Fruit fly (Drosophila melanogaster): Measurements from ENCODE around the gene CG33170.
A peak's percentile ranks its signal among the peaks of the same experiment; 100 is the strongest.

CG33170 gene

DNA sequence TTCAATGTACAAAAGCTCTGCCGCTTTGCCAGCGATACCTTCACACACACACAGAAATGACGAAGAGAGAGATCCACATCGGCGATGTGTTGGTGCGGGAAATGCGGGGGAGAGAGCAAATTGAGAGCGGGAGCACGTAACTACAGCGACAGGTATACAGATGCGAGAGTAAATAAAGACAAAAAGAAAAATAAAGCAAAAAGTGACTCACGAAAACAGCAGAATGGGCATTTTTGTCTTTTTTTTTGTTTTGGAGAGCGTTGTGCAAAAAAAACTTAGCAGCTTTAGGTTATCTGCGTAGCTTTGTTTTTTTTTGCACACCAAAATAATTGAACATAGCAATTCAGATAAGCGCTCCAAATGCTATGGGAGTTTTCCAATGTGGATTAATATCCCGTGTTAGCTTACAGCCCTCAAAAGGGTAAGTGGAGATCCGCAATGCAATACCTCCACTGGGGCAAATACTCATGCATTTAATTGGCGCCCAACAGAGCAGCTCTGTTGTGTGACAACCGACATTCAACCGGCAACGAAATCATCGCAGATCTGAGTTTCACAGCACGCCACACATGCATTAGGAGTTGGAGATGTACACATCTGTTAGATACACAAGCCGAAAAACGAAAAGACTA is 41.7 kb upstream of the CG33170 start (continued):
- TF ChIP-seq pan (optimal IDR thresholded peaks at IDR 0.05): no peak
- TF ChIP-seq OdsH (GFP tag; optimal IDR thresholded peaks at IDR 0.05): peak; percentile 65
- TF ChIP-seq Vsx2 (GFP tag; optimal IDR thresholded peaks at IDR 0.05; ENCODE audit: partially characterized antibody): peak; percentile 89
- peak; percentile 57 for TF ChIP-seq fru (GFP tag; optimal IDR thresholded peaks at IDR 0.05)
- TF ChIP-seq CG9705 (GFP tag; optimal IDR thresholded peaks at IDR 0.05): peak; percentile 83
- TF ChIP-seq Hnf4 (GFP tag; optimal IDR thresholded peaks at IDR 0.05): peak; percentile 87

DNA sequence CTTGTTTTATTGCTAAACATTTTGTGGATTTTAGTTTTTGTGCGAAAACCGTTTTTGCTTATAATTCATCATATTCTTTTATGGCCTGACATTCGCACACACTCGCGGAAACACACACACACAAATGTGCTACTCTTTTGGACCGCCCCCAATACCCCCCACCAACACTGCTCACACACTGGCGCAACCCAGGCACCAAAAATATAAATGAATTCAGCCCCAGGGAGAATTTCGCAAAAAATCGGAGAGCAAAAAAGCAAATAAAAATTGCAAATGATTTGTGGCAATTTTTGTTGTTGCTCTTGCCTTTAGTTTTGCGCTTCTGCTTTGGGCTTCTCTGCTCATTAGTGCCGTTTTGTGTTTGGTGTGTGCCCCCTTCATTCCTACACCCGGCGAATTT is 41.2 kb upstream of the CG33170 start:
- TF ChIP-seq Mio (GFP tag; optimal IDR thresholded peaks at IDR 0.05) (no peak), Dif (GFP tag; optimal IDR thresholded peaks at IDR 0.05; ENCODE audit: partially characterized antibody) (peak; percentile 28), dmrt93B (GFP tag; optimal IDR thresholded peaks at IDR 0.05) (no peak), Jra (GFP tag; optimal IDR thresholded peaks at IDR 0.05) (no peak), br (GFP tag; optimal IDR thresholded peaks at IDR 0.05) (no peak), Rel (GFP tag; optimal IDR thresholded peaks at IDR 0.05) (peak; percentile 32), Rel (tag; optimal IDR thresholded peaks at IDR 0.05) (no peak), sv (GFP tag; optimal IDR thresholded peaks at IDR 0.05) (no peak), jim (GFP tag; optimal IDR thresholded peaks at IDR 0.05) (peak; percentile 83), Myc (optimal IDR thresholded peaks at IDR 0.05) (no peak), sage (GFP tag; optimal IDR thresholded peaks at IDR 0.05) (no peak), foxo (GFP tag; optimal IDR thresholded peaks at IDR 0.05) (peak in 1 of 2 experiments; percentile 48), psq (GFP tag; optimal IDR thresholded peaks at IDR 0.05) (peak; percentile 68), N (GFP tag; optimal IDR thresholded peaks at IDR 0.05) (peak; percentile 5), h (GFP tag; optimal IDR thresholded peaks at IDR 0.05) (no peak), pan (optimal IDR thresholded peaks at IDR 0.05) (no peak), Hr78 (GFP tag; optimal IDR thresholded peaks at IDR 0.05) (no peak), Abd-B (GFP tag; optimal IDR thresholded peaks at IDR 0.05) (no peak), tai (GFP tag; optimal IDR thresholded peaks at IDR 0.05) (no peak), dl (GFP tag; optimal IDR thresholded peaks at IDR 0.05; ENCODE audit: insufficient read depth in 1 of 2, partially characterized antibody in 2 of 2) (peak in 1 of 2 experiments; percentile 33), Sp1 (GFP tag; optimal IDR thresholded peaks at IDR 0.05) (no peak), Vsx2 (GFP tag; optimal IDR thresholded peaks at IDR 0.05; ENCODE audit: partially characterized antibody) (peak; percentile 8), fru (GFP tag; optimal IDR thresholded peaks at IDR 0.05) (no peak), HLH106 (tag; optimal IDR thresholded peaks at IDR 0.05) (no peak), OdsH (GFP tag; optimal IDR thresholded peaks at IDR 0.05) (no peak), Dfd (GFP tag; optimal IDR thresholded peaks at IDR 0.05) (no peak), Hnf4 (GFP tag; optimal IDR thresholded peaks at IDR 0.05) (no peak)

DNA sequence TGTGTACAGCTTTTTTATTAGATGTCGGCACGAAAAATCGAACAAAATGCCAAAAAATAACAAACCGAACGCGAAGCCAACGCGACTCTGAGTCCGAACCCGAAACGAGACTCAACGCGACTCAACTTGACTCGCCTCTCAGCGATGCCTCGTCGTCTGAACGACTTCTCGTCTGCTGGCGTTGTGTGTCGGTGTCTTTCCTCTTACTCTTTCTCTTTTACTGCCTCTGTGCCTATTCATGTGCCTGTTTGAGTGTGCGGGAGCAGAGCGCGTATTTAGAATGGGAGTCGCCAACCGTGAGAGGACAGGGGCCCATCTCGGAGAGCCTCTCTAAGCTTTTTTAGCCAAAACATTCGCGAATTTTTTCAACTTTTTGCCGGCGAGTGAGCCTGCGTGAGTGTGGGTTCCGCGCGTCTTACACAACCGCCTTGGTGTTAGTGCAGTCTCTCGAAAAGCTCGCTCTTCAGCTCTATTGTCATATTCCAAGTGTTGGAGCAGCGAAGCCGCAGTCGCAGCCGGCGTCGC is 39.7 kb upstream of the CG33170 start:
- TF ChIP-seq tai (GFP tag; optimal IDR thresholded peaks at IDR 0.05) (peak; percentile 50), OdsH (GFP tag; optimal IDR thresholded peaks at IDR 0.05) (peak; percentile 51), CrebA (GFP tag; optimal IDR thresholded peaks at IDR 0.05; ENCODE audit: borderline replicate concordance) (peak; percentile 96), Dif (GFP tag; optimal IDR thresholded peaks at IDR 0.05; ENCODE audit: partially characterized antibody) (peak; percentile 99), br (GFP tag; optimal IDR thresholded peaks at IDR 0.05) (peak; percentile 43), Hr83 (GFP tag; optimal IDR thresholded peaks at IDR 0.05; ENCODE audit: poor library complexity, severe bottlenecking) (peak; percentile 75), HLH106 (tag; optimal IDR thresholded peaks at IDR 0.05) (peak; percentile 28), Hnf4 (GFP tag; optimal IDR thresholded peaks at IDR 0.05) (peak; percentile 72), Jra (GFP tag; optimal IDR thresholded peaks at IDR 0.05) (peak; percentile 76), h (GFP tag; optimal IDR thresholded peaks at IDR 0.05) (peak; percentile 76), Myc (optimal IDR thresholded peaks at IDR 0.05) (no peak), sv (GFP tag; optimal IDR thresholded peaks at IDR 0.05) (no peak), Dfd (GFP tag; optimal IDR thresholded peaks at IDR 0.05) (no peak), N (GFP tag; optimal IDR thresholded peaks at IDR 0.05) (peak; percentile 67), foxo (GFP tag; optimal IDR thresholded peaks at IDR 0.05) (peak; percentile 37 to 52), dmrt93B (GFP tag; optimal IDR thresholded peaks at IDR 0.05) (no peak), Vsx2 (GFP tag; optimal IDR thresholded peaks at IDR 0.05; ENCODE audit: partially characterized antibody) (peak; percentile 95), fru (GFP tag; optimal IDR thresholded peaks at IDR 0.05) (peak; percentile 58), psq (GFP tag; optimal IDR thresholded peaks at IDR 0.05) (peak; percentile 80), rgr (GFP tag; optimal IDR thresholded peaks at IDR 0.05) (peak; percentile 47), Sp1 (GFP tag; optimal IDR thresholded peaks at IDR 0.05) (peak; percentile 69), Abd-B (GFP tag; optimal IDR thresholded peaks at IDR 0.05) (no peak), jim (GFP tag; optimal IDR thresholded peaks at IDR 0.05) (peak; percentile 95), sage (GFP tag; optimal IDR thresholded peaks at IDR 0.05) (peak; percentile 36), Mio (GFP tag; optimal IDR thresholded peaks at IDR 0.05) (no peak), dl (GFP tag; optimal IDR thresholded peaks at IDR 0.05; ENCODE audit: insufficient read depth in 1 of 2, partially characterized antibody in 2 of 2) (peak; percentile 88 to 98), lola (GFP tag; optimal IDR thresholded peaks at IDR 0.05) (no peak), Rel (GFP tag; optimal IDR thresholded peaks at IDR 0.05) (peak; percentile 96), Rel (tag; optimal IDR thresholded peaks at IDR 0.05) (peak; percentile 41), brk (GFP tag; optimal IDR thresholded peaks at IDR 0.05) (peak; percentile 81)

All from whole organism, wandering third instar larva.